Fruit fly (Drosophila melanogaster) whole organism, adult: ENCODE measurements around the gene Shmt.

Source experiments
- CG33017 ChIP-seq: fragments of 200-800 bp; sonication (Bioruptor generic); optimal IDR thresholded peaks from 2 replicates; lab custom pipeline; 2018; ENCODE audit warnings: missing biosample characterization, mild to moderate bottlenecking, missing genetic modification characterization, moderate library complexity
- CG7045 ChIP-seq: fragments of 200-800 bp; sonication (Bioruptor generic); optimal IDR thresholded peaks from 2 replicates; lab custom pipeline; 2017; ENCODE audit warnings: missing biosample characterization, mild to moderate bottlenecking, missing genetic modification characterization
- ovo ChIP-seq: fragments of 200-800 bp; sonication (Bioruptor generic); optimal IDR thresholded peaks from 2 replicates; lab custom pipeline; 2016; ENCODE audit warnings: missing biosample characterization, missing genetic modification characterization

dm6 chrX:5915752-5916493 lies 674 bp downstream of the Shmt start:
- no peak for TF ChIP-seq CG33017 (tag; lab: Kevin White, UChicago)
- no peak for TF ChIP-seq ovo (GFP tag; lab: Kevin White, UChicago)
- no peak for TF ChIP-seq CG7045
